Worm (Caenorhabditis elegans) whole organism, L4 larva: ENCODE data around the gene mct-3.

Experiments used
- F37D6.2 ChIP-seq: sonication (generic microtip); optimal IDR thresholded peaks from 2 replicates; lab custom pipeline; 2016; ENCODE audit warnings: mild to moderate bottlenecking, missing genetic modification characterization, missing compliant biosample characterization
- F44E2.7 ChIP-seq: fragments of 200-800 bp; sonication (Bioruptor generic); IDR thresholded peaks from 2 replicates; pipeline ENCODE4 v2.1.2; 2022; ENCODE audit warnings: missing genetic modification characterization, missing compliant biosample characterization
- F49E8.2 ChIP-seq: sonication (generic microtip); optimal IDR thresholded peaks from 2 replicates; lab custom pipeline; 2016; ENCODE audit warnings: missing compliant biosample characterization, mild to moderate bottlenecking, missing genetic modification characterization, borderline replicate concordance
- Y48G9A.11 ChIP-seq: fragments of 200-800 bp; sonication (Bioruptor generic); IDR thresholded peaks from 2 replicates; pipeline ENCODE4 v1.3.6; 2022; ENCODE audit warnings: missing genetic modification reagents, missing genetic modification characterization, missing compliant biosample characterization
- ZK337.2 ChIP-seq: fragments of 200-800 bp; sonication (Bioruptor generic); IDR thresholded peaks from 2 replicates; pipeline ENCODE4 v1.3.6; 2022; ENCODE audit warnings: missing genetic modification reagents, missing genetic modification characterization, missing compliant biosample characterization
- aha-1 ChIP-seq: fragments of 150-350 bp; peaks from one replicate; lab custom pipeline; 2014; ENCODE audit warnings: missing biosample characterization, missing genetic modification characterization
- attf-4 ChIP-seq: sonication (generic microtip); optimal IDR thresholded peaks from 3 replicates; lab custom pipeline; 2017; ENCODE audit warnings: missing biosample characterization, missing genetic modification characterization
- cey-2 ChIP-seq: sonication (generic microtip); optimal IDR thresholded peaks from 3 replicates; lab custom pipeline; 2017; ENCODE audit warnings: missing genetic modification characterization, mild to moderate bottlenecking, missing compliant biosample characterization, antibody characterized with exemption, borderline replicate concordance; ENCODE audit not compliant: insufficient read depth
- ctbp-1 ChIP-seq: fragments of 200-800 bp; sonication (Bioruptor generic); IDR thresholded peaks from 2 replicates; pipeline ENCODE4 v1.3.6; 2022; ENCODE audit warnings: missing genetic modification reagents, missing genetic modification characterization, missing compliant biosample characterization
- dmd-6 ChIP-seq: fragments of 200-800 bp; sonication (Bioruptor generic); IDR thresholded peaks from 2 replicates; pipeline ENCODE4 v1.3.6; 2022; ENCODE audit warnings: missing genetic modification reagents, missing genetic modification characterization, missing compliant biosample characterization
- dpl-1 ChIP-seq: fragments of 150-350 bp; optimal IDR thresholded peaks from 2 replicates; lab custom pipeline; 2014; ENCODE audit warnings: missing biosample characterization, missing genetic modification reagents, missing genetic modification characterization
- duxl-1 ChIP-seq: sonication (generic microtip); optimal IDR thresholded peaks from 2 replicates; lab custom pipeline; 2016; ENCODE audit warnings: mild to moderate bottlenecking, missing genetic modification characterization, moderate library complexity, missing compliant biosample characterization; ENCODE audit not compliant: poor library complexity
- lsy-2 ChIP-seq, 2 experiments: fragments of 150-350 bp in 1 of 2; sonication (generic microtip) in 1 of 2; optimal IDR thresholded peaks; 2 replicates each; lab custom pipeline; 2014 to 2017; ENCODE audit warnings: missing biosample characterization in 2 of 2, missing genetic modification characterization in 2 of 2
- mep-1 ChIP-seq: fragments of 150-350 bp; sonication (generic microtip); optimal IDR thresholded peaks from 3 replicates; lab custom pipeline; 2014; ENCODE audit warnings: missing biosample characterization, missing genetic modification characterization
- nhr-102 ChIP-seq: sonication (generic microtip); optimal IDR thresholded peaks from 2 replicates; lab custom pipeline; 2016; ENCODE audit warnings: mild to moderate bottlenecking, missing genetic modification characterization, moderate library complexity, missing compliant biosample characterization
- nhr-11 ChIP-seq: fragments of 150-350 bp; optimal IDR thresholded peaks from 2 replicates; lab custom pipeline; 2014; ENCODE audit warnings: missing biosample characterization, missing genetic modification characterization
- nhr-25 ChIP-seq: sonication (generic microtip); optimal IDR thresholded peaks from 2 replicates; lab custom pipeline; 2017; ENCODE audit warnings: missing genetic modification characterization, mild to moderate bottlenecking, missing compliant biosample characterization, antibody characterized with exemption, moderate library complexity, borderline replicate concordance; ENCODE audit not compliant: insufficient read depth
- nhr-41 ChIP-seq: fragments of 200-800 bp; sonication (Bioruptor generic); IDR thresholded peaks from 2 replicates; pipeline ENCODE4 v1.3.6; 2022; ENCODE audit warnings: missing genetic modification reagents, missing genetic modification characterization, missing compliant biosample characterization
- saeg-2 ChIP-seq: fragments of 200-800 bp; sonication (Bioruptor generic); IDR thresholded peaks from 2 replicates; pipeline ENCODE4 v1.3.6; 2022; ENCODE audit warnings: missing genetic modification reagents, missing genetic modification characterization, missing compliant biosample characterization
- spr-1 ChIP-seq: sonication (generic microtip); optimal IDR thresholded peaks from 2 replicates; lab custom pipeline; 2016; ENCODE audit warnings: mild to moderate bottlenecking, missing genetic modification characterization, missing compliant biosample characterization
- unc-39 ChIP-seq: sonication (generic microtip); optimal IDR thresholded peaks from 2 replicates; lab custom pipeline; 2017; ENCODE audit warnings: missing biosample characterization, missing genetic modification characterization
- ztf-11 ChIP-seq: fragments of 150-350 bp; optimal IDR thresholded peaks from 2 replicates; lab custom pipeline; 2014; ENCODE audit warnings: missing biosample characterization, missing genetic modification characterization

The mct-3 gene

ce11 chrX:13893256-13893655 lies 40.5 kb downstream of the mct-3 start, which contains the start of gene sra-37:
Gene sra-37 (minus strand): TSS chrX:13893356.
- no peak for TF ChIP-seq unc-39
- no peak for TF ChIP-seq attf-4 (tag; lab: Kevin White, UChicago)
- TF ChIP-seq mep-1 (tag; lab: Kevin White, UChicago), result no peak
- no peak for TF ChIP-seq nhr-41 (GFP tag; lab: Robert Waterston, UW)
- TF ChIP-seq, all 104 proteins: peak for 0

ce11 chrX:13900047-13900446 lies 47.3 kb downstream of the mct-3 start, which contains the start of gene sra-38:
Gene sra-38 (minus strand): TSS chrX:13900147.
- no peak for TF ChIP-seq nhr-25 (tag; lab: Kevin White, UChicago)
- TF ChIP-seq F37D6.2, result no peak
- TF ChIP-seq nhr-102, result no peak
- no peak for TF ChIP-seq F44E2.7 (GFP tag; lab: Robert Waterston, UW)
- TF ChIP-seq ctbp-1 (GFP tag; lab: Robert Waterston, UW), result no peak
- no peak for TF ChIP-seq dmd-6 (GFP tag; lab: Robert Waterston, UW)
- TF ChIP-seq Y48G9A.11 (GFP tag; lab: Robert Waterston, UW), result no peak
- no peak for TF ChIP-seq spr-1
- no peak for TF ChIP-seq ztf-11 (tag; lab: Kevin White, UChicago)
- no peak for TF ChIP-seq mep-1 (tag; lab: Kevin White, UChicago)
- no peak for TF ChIP-seq ZK337.2

ce11 chrX:13903328-13903727 lies 50.6 kb downstream of the mct-3 start, which contains the start of gene sra-39:
Gene sra-39 (minus strand): TSS chrX:13903428.
- TF ChIP-seq nhr-11 (tag; lab: Kevin White, UChicago), result no peak
- no peak for TF ChIP-seq aha-1 (tag; lab: Kevin White, UChicago)
- no peak for TF ChIP-seq lsy-2 (tag; optimal IDR thresholded peaks at IDR 0.05; lab: Kevin White, UChicago)
- TF ChIP-seq, all 104 proteins: peak for 0

- TF ChIP-seq duxl-1 (no peak), F49E8.2 (no peak), cey-2 (no peak), saeg-2 (GFP tag; lab: Robert Waterston, UW) (no peak), aha-1 (tag; lab: Kevin White, UChicago) (peak; percentile 94), dpl-1 (no peak)
Observed at ce11 chrX:13903769-13904168, 51.1 kb downstream of the mct-3 start.
